Worm (Caenorhabditis elegans) whole organism, L4 larva: ENCODE data around the gene phat-4.

ENCODE experiments used
- aha-1 ChIP-seq: fragments of 150-350 bp; peaks from one replicate; lab custom pipeline; 2014; ENCODE audit warnings: missing biosample characterization, missing genetic modification characterization
- ama-1 ChIP-seq: fragments of 150-350 bp; optimal IDR thresholded peaks from 2 replicates; lab custom pipeline; 2014; ENCODE audit warnings: inconsistent platforms, mixed read lengths
- ceh-32 ChIP-seq: sonication (generic microtip); optimal IDR thresholded peaks from 2 replicates; lab custom pipeline; 2016; ENCODE audit warnings: mild to moderate bottlenecking, missing genetic modification characterization, missing compliant biosample characterization; ENCODE audit not compliant: poor library complexity
- daf-12 ChIP-seq: fragments of 150-350 bp; optimal IDR thresholded peaks from 2 replicates; lab custom pipeline; 2014; ENCODE audit warnings: missing biosample characterization, missing genetic modification reagents, missing genetic modification characterization
- dmd-6 ChIP-seq: fragments of 200-800 bp; sonication (Bioruptor generic); IDR thresholded peaks from 2 replicates; pipeline ENCODE4 v1.3.6; 2022; ENCODE audit warnings: missing genetic modification reagents, missing genetic modification characterization, missing compliant biosample characterization
- egl-27 ChIP-seq: sonication (generic microtip); optimal IDR thresholded peaks from 3 replicates; lab custom pipeline; 2017; ENCODE audit warnings: missing biosample characterization, missing genetic modification reagents, missing genetic modification characterization
- egl-43 ChIP-seq: fragments of 200-800 bp; sonication (Bioruptor generic); IDR thresholded peaks from 2 replicates; pipeline ENCODE4 v1.3.6; 2022; ENCODE audit warnings: missing genetic modification reagents, missing genetic modification characterization, missing compliant biosample characterization
- hif-1 ChIP-seq, 2 experiments: sonication (generic microtip); optimal IDR thresholded peaks; 2 replicates each; lab custom pipeline; 2016 to 2017; ENCODE audit warnings: missing compliant biosample characterization in 2 of 2, missing genetic modification characterization in 2 of 2, missing genetic modification reagents in 2 of 2, missing genotype in 2 of 2, mild to moderate bottlenecking in 1 of 2
- lsy-2 ChIP-seq, 2 experiments: fragments of 150-350 bp in 1 of 2; sonication (generic microtip) in 1 of 2; optimal IDR thresholded peaks; 2 replicates each; lab custom pipeline; 2014 to 2017; ENCODE audit warnings: missing biosample characterization in 2 of 2, missing genetic modification characterization in 2 of 2
- mdl-1 ChIP-seq, 2 experiments: fragments of 150-350 bp in 1 of 2; sonication (generic microtip) in 1 of 2; optimal IDR thresholded peaks; 2 replicates each; lab custom pipeline; 2014 to 2017; ENCODE audit warnings: missing biosample characterization in 2 of 2, missing genetic modification characterization in 2 of 2
- mes-2 ChIP-seq: sonication (generic microtip); optimal IDR thresholded peaks from 2 replicates; lab custom pipeline; 2016; ENCODE audit warnings: missing genotype, mild to moderate bottlenecking, missing genetic modification characterization, missing compliant biosample characterization; ENCODE audit not compliant: poor library complexity, severe bottlenecking
- nhr-10 ChIP-seq: fragments of 150-350 bp; optimal IDR thresholded peaks from 2 replicates; lab custom pipeline; 2014; ENCODE audit warnings: missing biosample characterization, missing genetic modification characterization
- nhr-28 ChIP-seq: fragments of 150-350 bp; optimal IDR thresholded peaks from 2 replicates; lab custom pipeline; 2014; ENCODE audit warnings: missing biosample characterization, missing genetic modification characterization
- set-16 ChIP-seq: fragments of 200-800 bp; sonication (Bioruptor generic); IDR thresholded peaks from 2 replicates; pipeline ENCODE4 v1.3.6; 2022; ENCODE audit warnings: missing genetic modification reagents, missing genetic modification characterization, missing compliant biosample characterization

DNA sequence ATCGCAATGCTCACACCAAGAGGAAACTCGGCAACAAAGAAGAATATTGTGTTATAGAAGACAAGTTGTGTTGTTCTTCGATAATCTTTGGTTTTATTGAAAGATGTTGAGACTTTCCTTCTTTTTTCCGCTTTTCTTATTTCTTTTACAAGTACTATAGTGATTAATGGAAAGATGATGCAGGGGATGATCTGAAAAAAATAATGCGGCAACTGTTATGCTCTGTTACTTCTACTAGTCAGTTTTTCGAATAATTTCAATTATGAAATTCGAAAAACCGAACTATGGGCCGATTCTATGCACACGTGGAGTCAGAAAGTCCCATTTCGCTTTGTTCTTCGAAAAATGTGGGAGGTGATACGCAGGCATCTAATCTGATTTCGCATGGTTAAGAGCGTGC lies 23.0 kb upstream of the phat-4 start:
- TF ChIP-seq mdl-1 (tag; optimal IDR thresholded peaks at IDR 0.05; lab: Kevin White, UChicago) = no peak
- no peak for TF ChIP-seq ceh-32 (tag; lab: Kevin White, UChicago)
- TF ChIP-seq egl-43 (GFP tag; lab: Robert Waterston, UW) = no peak
- no peak for TF ChIP-seq egl-27 (tag; lab: Kevin White, UChicago)
- no peak for TF ChIP-seq set-16 (GFP tag; lab: Robert Waterston, UW)
- no peak for TF ChIP-seq hif-1 (tag; optimal IDR thresholded peaks at IDR 0.05; lab: Kevin White, UChicago)
- TF ChIP-seq nhr-10 (tag; lab: Kevin White, UChicago) = no peak
- TF ChIP-seq daf-12 (tag; lab: Kevin White, UChicago) = no peak
- no peak for TF ChIP-seq lsy-2 (tag; optimal IDR thresholded peaks at IDR 0.05; lab: Kevin White, UChicago)
- TF ChIP-seq nhr-28 (tag; lab: Kevin White, UChicago) = no peak
- TF ChIP-seq ama-1 (lab: Kevin White, UChicago) = no peak
- TF ChIP-seq mes-2 = no peak
- TF ChIP-seq aha-1 (tag; lab: Kevin White, UChicago) = no peak
- TF ChIP-seq dmd-6 (GFP tag; lab: Robert Waterston, UW) = no peak
